Fruit fly (Drosophila melanogaster) whole organism: ENCODE results near the gene Fnta.

Experiments used
- CG8478 ChIP-seq: fragments of >200 bp; optimal IDR thresholded peaks from 2 replicates; lab custom pipeline; 2018; ENCODE audit warnings: inconsistent platforms
- Dll ChIP-seq: fragments of >200 bp; optimal IDR thresholded peaks from 2 replicates; lab custom pipeline; 2017
- EcR ChIP-seq, 2 experiments: fragments of >200 bp; optimal IDR thresholded peaks; 2 replicates each; lab custom pipeline; 2017; ENCODE audit warnings: missing biosample characterization in 2 of 2, missing genetic modification characterization in 2 of 2, missing genetic modification reagents in 2 of 2
- pan ChIP-seq: fragments of >200 bp; optimal IDR thresholded peaks from 2 replicates; lab custom pipeline; 2017
- psq ChIP-seq: fragments of >200 bp; optimal IDR thresholded peaks from 2 replicates; lab custom pipeline; 2017
- usp ChIP-seq: fragments of >200 bp; optimal IDR thresholded peaks from 2 replicates; lab custom pipeline; 2017; ENCODE audit warnings: missing biosample characterization, missing genetic modification characterization, mixed read lengths

The Fnta gene

dm6 chr2L:4830490-4830889, at the start of gene Fnta:
Gene Fnta (minus strand): TSS chr2L:4830693.
- no peak for TF ChIP-seq psq
- TF ChIP-seq usp (GFP tag; lab: Kevin White, UChicago): no peak
- no peak for TF ChIP-seq EcR (GFP tag; optimal IDR thresholded peaks at IDR 0.05; lab: Kevin White, UChicago)
- TF ChIP-seq pan (lab: Kevin White, UChicago): no peak
- no peak for TF ChIP-seq CG8478 (lab: Kevin White, UChicago)
- TF ChIP-seq Dll (lab: Kevin White, UChicago): no peak

DNA sequence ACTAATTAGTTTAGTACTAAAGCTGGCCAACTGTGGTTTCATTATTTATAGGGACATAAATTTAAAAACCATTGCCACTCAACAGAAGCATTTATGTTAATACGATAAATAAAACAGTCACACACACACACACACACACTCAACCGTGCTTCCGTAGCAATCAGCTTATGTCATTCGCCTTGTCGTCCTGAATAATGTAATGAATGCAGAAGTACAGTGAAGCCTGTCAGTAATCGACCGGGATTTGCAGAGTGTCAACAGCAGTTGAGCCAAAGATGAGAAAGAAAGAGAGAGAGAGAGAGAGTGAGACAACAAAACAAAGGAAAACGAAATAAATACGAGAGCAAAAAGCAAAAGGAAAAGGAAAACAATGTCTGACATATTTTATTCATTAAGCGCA, 37.9 kb upstream of the Fnta start:
- TF ChIP-seq usp (GFP tag; lab: Kevin White, UChicago): no peak
- TF ChIP-seq Dll (lab: Kevin White, UChicago): no peak
- no peak for TF ChIP-seq pan (lab: Kevin White, UChicago)
- TF ChIP-seq psq: no peak

dm6 chr2L:4865400-4865799, 34.9 kb upstream of the Fnta start:
- TF ChIP-seq CG8478 (lab: Kevin White, UChicago): no peak
- no peak for TF ChIP-seq psq
- no peak for TF ChIP-seq usp (GFP tag; lab: Kevin White, UChicago)
- no peak for TF ChIP-seq Dll (lab: Kevin White, UChicago)
- TF ChIP-seq pan (lab: Kevin White, UChicago): no peak
- no peak for TF ChIP-seq EcR (GFP tag; optimal IDR thresholded peaks at IDR 0.05; lab: Kevin White, UChicago)

- TF ChIP-seq usp (GFP tag; lab: Kevin White, UChicago) (no peak), Dll (lab: Kevin White, UChicago) (no peak), EcR (GFP tag; optimal IDR thresholded peaks at IDR 0.05; lab: Kevin White, UChicago) (no peak), pan (lab: Kevin White, UChicago) (no peak), CG8478 (lab: Kevin White, UChicago) (no peak), psq (no peak)
These were observed 31.0 kb upstream of the Fnta start for dm6 chr2L:4861503-4861902.

- no peak for TF ChIP-seq usp (GFP tag; lab: Kevin White, UChicago)
- no peak for TF ChIP-seq CG8478 (lab: Kevin White, UChicago)
- no peak for TF ChIP-seq psq
- TF ChIP-seq pan (lab: Kevin White, UChicago): no peak
- no peak for TF ChIP-seq EcR (GFP tag; optimal IDR thresholded peaks at IDR 0.05; lab: Kevin White, UChicago)
- no peak for TF ChIP-seq Dll (lab: Kevin White, UChicago)
These were observed 25.6 kb upstream of the Fnta start for dm6 chr2L:4856118-4856517.

DNA sequence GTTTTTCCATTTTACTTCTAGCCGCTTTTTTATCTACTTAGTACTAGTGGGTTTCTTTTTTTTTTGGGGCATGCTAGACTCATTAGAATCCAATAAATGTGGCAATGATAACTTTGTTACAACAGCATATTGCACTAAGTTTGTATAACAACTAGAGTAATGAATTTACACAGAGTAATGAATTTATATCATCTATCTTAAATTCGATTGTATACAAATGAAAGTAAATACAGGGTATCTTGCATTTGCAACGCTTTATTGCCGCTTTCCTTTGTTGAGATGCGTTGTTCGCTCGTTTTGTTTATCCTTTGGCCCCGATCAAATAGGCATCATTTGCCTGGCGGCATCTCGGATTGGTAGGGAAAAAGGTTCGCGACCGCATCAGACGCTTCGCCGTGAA, 24.3 kb upstream of the Fnta start:
- TF ChIP-seq usp (GFP tag; lab: Kevin White, UChicago): no peak
- no peak for TF ChIP-seq psq
- no peak for TF ChIP-seq EcR (GFP tag; optimal IDR thresholded peaks at IDR 0.05; lab: Kevin White, UChicago)
- TF ChIP-seq Dll (lab: Kevin White, UChicago): no peak
- no peak for TF ChIP-seq pan (lab: Kevin White, UChicago)
- TF ChIP-seq CG8478 (lab: Kevin White, UChicago): no peak

DNA sequence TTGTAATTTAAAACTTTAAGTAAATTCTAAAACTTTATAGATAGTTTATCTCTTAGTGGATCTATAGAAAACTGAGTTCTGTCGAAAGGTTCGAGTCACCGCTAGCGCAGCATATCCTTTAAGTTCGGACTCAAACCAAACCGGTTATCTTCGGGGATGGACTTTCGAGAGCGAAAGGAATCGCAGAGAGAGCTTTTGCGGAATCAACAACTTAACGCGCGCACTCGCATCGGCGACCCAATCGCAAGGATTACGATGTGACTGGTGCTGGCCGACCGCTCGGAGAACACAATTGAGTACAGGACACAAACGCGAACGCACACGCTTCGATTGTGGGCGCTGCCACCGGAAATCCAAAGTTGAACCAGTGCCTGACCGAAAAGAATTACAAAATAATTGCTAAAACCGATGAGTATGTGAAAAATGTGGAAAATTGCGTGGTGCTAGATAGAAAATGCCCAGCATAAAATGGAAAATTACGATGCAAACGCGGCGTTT, 22.2 kb upstream of the Fnta start, which contains the start of gene smog:
smog (plus strand) TSS at position 260 of the 498 bp plus-strand sequence.
- TF ChIP-seq EcR (GFP tag; optimal IDR thresholded peaks at IDR 0.05; lab: Kevin White, UChicago): no peak
- TF ChIP-seq Dll (lab: Kevin White, UChicago): no peak
- TF ChIP-seq pan (lab: Kevin White, UChicago): no peak
- TF ChIP-seq usp (GFP tag; lab: Kevin White, UChicago): no peak
- TF ChIP-seq psq: no peak
- no peak for TF ChIP-seq CG8478 (lab: Kevin White, UChicago)

dm6 chr2L:4850356-4850755, 19.9 kb upstream of the Fnta start, which contains the start of the genes mRpS2 and Mon1:
Gene mRpS2 (minus strand): TSS chr2L:4850419.
Gene Mon1 (plus strand): TSS chr2L:4850641.
- TF ChIP-seq usp (GFP tag; lab: Kevin White, UChicago): no peak
- TF ChIP-seq psq: no peak
- TF ChIP-seq pan (lab: Kevin White, UChicago): no peak
- no peak for TF ChIP-seq CG8478 (lab: Kevin White, UChicago)
- TF ChIP-seq EcR (GFP tag; optimal IDR thresholded peaks at IDR 0.05; lab: Kevin White, UChicago): no peak
- no peak for TF ChIP-seq Dll (lab: Kevin White, UChicago)

dm6 chr2L:4847191-4847853, 16.8 kb upstream of the Fnta start, which contains the start of the genes mxt and CG11927:
Gene mxt (minus strand): TSS chr2L:4847295.
Gene CG11927 (plus strand): TSS chr2L:4847766.
- TF ChIP-seq Dll (lab: Kevin White, UChicago): no peak
- TF ChIP-seq psq: no peak
- no peak for TF ChIP-seq EcR (GFP tag; optimal IDR thresholded peaks at IDR 0.05; lab: Kevin White, UChicago)
- TF ChIP-seq CG8478 (lab: Kevin White, UChicago): no peak
- no peak for TF ChIP-seq usp (GFP tag; lab: Kevin White, UChicago)
- TF ChIP-seq pan (lab: Kevin White, UChicago): no peak

DNA sequence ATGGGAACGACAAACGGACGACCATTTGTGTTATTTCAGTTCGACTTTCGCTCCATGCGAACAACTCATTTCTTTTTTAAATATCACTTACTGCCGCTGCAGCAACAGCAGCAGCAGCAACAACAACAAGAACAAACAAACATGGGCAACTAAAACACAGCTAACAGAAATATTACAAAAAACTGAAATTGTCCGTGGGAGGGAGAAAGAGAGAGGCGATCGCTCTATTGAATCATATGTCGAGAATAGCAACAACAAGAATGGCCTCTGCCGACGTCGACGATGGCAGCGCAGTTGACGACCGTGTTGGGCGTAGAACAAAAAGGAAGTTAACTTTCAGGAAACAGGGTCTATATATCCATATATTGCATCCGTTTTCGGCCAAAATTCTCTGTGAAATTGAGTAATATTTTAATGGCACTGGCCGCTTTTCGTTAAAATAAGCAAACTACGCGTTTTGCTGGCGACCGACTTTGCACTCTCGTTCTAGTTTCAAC, 16.2 kb upstream of the Fnta start:
- TF ChIP-seq EcR (GFP tag; optimal IDR thresholded peaks at IDR 0.05; lab: Kevin White, UChicago) (no peak), pan (lab: Kevin White, UChicago) (no peak), Dll (lab: Kevin White, UChicago) (no peak), CG8478 (lab: Kevin White, UChicago) (no peak), usp (GFP tag; lab: Kevin White, UChicago) (no peak), psq (no peak)

- no peak for TF ChIP-seq Dll (lab: Kevin White, UChicago)
- TF ChIP-seq psq: no peak
- TF ChIP-seq CG8478 (lab: Kevin White, UChicago): no peak
- TF ChIP-seq EcR (GFP tag; optimal IDR thresholded peaks at IDR 0.05; lab: Kevin White, UChicago): no peak
- TF ChIP-seq pan (lab: Kevin White, UChicago): no peak
- TF ChIP-seq usp (GFP tag; lab: Kevin White, UChicago): no peak
These were observed 8.2 kb upstream of the Fnta start for dm6 chr2L:4838494-4839320.
